Worm (Caenorhabditis elegans) whole organism, midembryonic: ENCODE data around the gene unc-103.

ENCODE experiments used
- T22C8.4 ChIP-seq: fragments of 200-800 bp; sonication (Bioruptor generic); IDR thresholded peaks from 2 replicates; pipeline ENCODE4 v1.3.6; 2022; ENCODE audit warnings: missing genetic modification characterization, missing compliant biosample characterization
- cog-1 ChIP-seq: sonication (generic microtip); optimal IDR thresholded peaks from 2 replicates; lab custom pipeline; 2016; ENCODE audit warnings: missing genetic modification characterization, missing compliant biosample characterization
- flt-1 ChIP-seq: fragments of 200-800 bp; sonication (Bioruptor generic); IDR thresholded peaks from 2 replicates; pipeline ENCODE4 v1.3.6; 2022; ENCODE audit warnings: missing genetic modification characterization, missing compliant biosample characterization
- klf-2 ChIP-seq: fragments of 200-800 bp; sonication (Bioruptor generic); conservative IDR thresholded peaks from 2 replicates; pipeline ENCODE4 v1.3.6; 2022; ENCODE audit warnings: missing genetic modification reagents, missing genetic modification characterization, missing compliant biosample characterization
- med-1 ChIP-seq: sonication (generic microtip); optimal IDR thresholded peaks from 2 replicates; lab custom pipeline; 2017; ENCODE audit warnings: missing genetic modification characterization, mild to moderate bottlenecking, missing compliant biosample characterization, antibody characterized with exemption, missing genetic modification reagents; ENCODE audit not compliant: insufficient read depth
- ref-1 ChIP-seq: fragments of 200-800 bp; sonication (Bioruptor generic); conservative IDR thresholded peaks from 2 replicates; pipeline ENCODE4 v1.3.6; 2022; ENCODE audit warnings: missing genetic modification reagents, missing genetic modification characterization, missing compliant biosample characterization
- tab-1 ChIP-seq: fragments of 200-800 bp; sonication (Bioruptor generic); IDR thresholded peaks from 2 replicates; pipeline ENCODE4 v1.3.6; 2022; ENCODE audit warnings: missing genetic modification characterization, missing compliant biosample characterization
- ztf-23 ChIP-seq: fragments of 200-800 bp; sonication (Bioruptor generic); IDR thresholded peaks from 2 replicates; pipeline ENCODE4 v1.3.6; 2022; ENCODE audit warnings: missing genetic modification reagents, missing genetic modification characterization, missing compliant biosample characterization
- ztf-29 ChIP-seq: fragments of 200-800 bp; sonication (Bioruptor generic); IDR thresholded peaks from 2 replicates; pipeline ENCODE4 v1.3.6; 2022; ENCODE audit warnings: missing genetic modification reagents, missing genetic modification characterization, missing compliant biosample characterization

The unc-103 gene

ce11 chrIII:4090773-4091172 is 24.4 kb upstream of the unc-103 start, which contains the start of gene C03C10.2:
Gene C03C10.2, plus strand, starts transcription at chrIII:4091073.
- TF ChIP-seq tab-1 (GFP tag; lab: Robert Waterston, UW) (no peak), flt-1 (GFP tag; lab: Robert Waterston, UW) (no peak), cog-1 (tag; lab: Kevin White, UChicago) (no peak), med-1 (GFP tag; lab: Kevin White, UChicago) (no peak), ztf-23 (GFP tag; lab: Robert Waterston, UW) (no peak), ztf-29 (GFP tag; lab: Robert Waterston, UW) (no peak), ref-1 (GFP tag; lab: Robert Waterston, UW) (no peak)

ce11 chrIII:4092020-4092419 is 23.2 kb upstream of the unc-103 start, which contains the start of gene C03C10.5:
Gene C03C10.5, minus strand, starts transcription at chrIII:4092120.
- TF ChIP-seq tab-1 (GFP tag; lab: Robert Waterston, UW), result no peak
- no peak for TF ChIP-seq T22C8.4 (GFP tag; lab: Robert Waterston, UW)
- no peak for TF ChIP-seq ztf-29 (GFP tag; lab: Robert Waterston, UW)
- no peak for TF ChIP-seq klf-2
- TF ChIP-seq cog-1 (tag; lab: Kevin White, UChicago), result no peak
- TF ChIP-seq flt-1 (GFP tag; lab: Robert Waterston, UW), result no peak
- no peak for TF ChIP-seq med-1 (GFP tag; lab: Kevin White, UChicago)
- TF ChIP-seq ztf-23 (GFP tag; lab: Robert Waterston, UW), result no peak
- no peak for TF ChIP-seq ref-1 (GFP tag; lab: Robert Waterston, UW)

ce11 chrIII:4092962-4093361 is 22.2 kb upstream of the unc-103 start:
- TF ChIP-seq med-1 (GFP tag; lab: Kevin White, UChicago) (no peak), cog-1 (tag; lab: Kevin White, UChicago) (no peak), ref-1 (GFP tag; lab: Robert Waterston, UW) (no peak), ztf-23 (GFP tag; lab: Robert Waterston, UW) (no peak), ztf-29 (GFP tag; lab: Robert Waterston, UW) (no peak), klf-2 (no peak), flt-1 (GFP tag; lab: Robert Waterston, UW) (no peak), tab-1 (GFP tag; lab: Robert Waterston, UW) (no peak), T22C8.4 (GFP tag; lab: Robert Waterston, UW) (no peak)

ce11 chrIII:4094681-4095080 is 20.5 kb upstream of the unc-103 start, which contains the start of gene rnr-2:
Gene rnr-2, minus strand, starts transcription at chrIII:4094921.
- TF ChIP-seq ref-1 (GFP tag; lab: Robert Waterston, UW) (no peak), cog-1 (tag; lab: Kevin White, UChicago) (no peak), T22C8.4 (GFP tag; lab: Robert Waterston, UW) (no peak), med-1 (GFP tag; lab: Kevin White, UChicago) (no peak), ztf-23 (GFP tag; lab: Robert Waterston, UW) (no peak), klf-2 (no peak)

- TF ChIP-seq tab-1 (GFP tag; lab: Robert Waterston, UW) (no peak), ref-1 (GFP tag; lab: Robert Waterston, UW) (no peak), flt-1 (GFP tag; lab: Robert Waterston, UW) (no peak), med-1 (GFP tag; lab: Kevin White, UChicago) (no peak), T22C8.4 (GFP tag; lab: Robert Waterston, UW) (no peak), cog-1 (tag; lab: Kevin White, UChicago) (no peak), klf-2 (no peak), ztf-29 (GFP tag; lab: Robert Waterston, UW) (no peak), ztf-23 (GFP tag; lab: Robert Waterston, UW) (no peak)
Observed at ce11 chrIII:4095441-4096095, 19.6 kb upstream of the unc-103 start, which contains the start of gene C03C10.7. Gene C03C10.7, plus strand, starts transcription at chrIII:4096045.

- TF ChIP-seq cog-1 (tag; lab: Kevin White, UChicago) (no peak), klf-2 (no peak), T22C8.4 (GFP tag; lab: Robert Waterston, UW) (no peak), flt-1 (GFP tag; lab: Robert Waterston, UW) (no peak), ztf-23 (GFP tag; lab: Robert Waterston, UW) (no peak), tab-1 (GFP tag; lab: Robert Waterston, UW) (no peak), med-1 (GFP tag; lab: Kevin White, UChicago) (no peak), ref-1 (GFP tag; lab: Robert Waterston, UW) (no peak), ztf-29 (GFP tag; lab: Robert Waterston, UW) (no peak)
Observed at ce11 chrIII:4096370-4096842, 18.8 kb upstream of the unc-103 start.

- no peak for TF ChIP-seq ztf-29 (GFP tag; lab: Robert Waterston, UW)
- TF ChIP-seq med-1 (GFP tag; lab: Kevin White, UChicago), result no peak
- 0 out of 2 replicates have a peak, but pooled peaks have one; percentile 10 for TF ChIP-seq ref-1 (GFP tag; lab: Robert Waterston, UW)
- no peak for TF ChIP-seq T22C8.4 (GFP tag; lab: Robert Waterston, UW)
- TF ChIP-seq klf-2, result no peak
- no peak for TF ChIP-seq tab-1 (GFP tag; lab: Robert Waterston, UW)
Observed at ce11 chrIII:4098107-4098620, 17.0 kb upstream of the unc-103 start, which contains the start of gene rei-1. Gene rei-1, minus strand, starts transcription at chrIII:4098190.

ce11 chrIII:4098751-4099150 is 16.4 kb upstream of the unc-103 start:
- TF ChIP-seq ztf-23 (GFP tag; lab: Robert Waterston, UW) (no peak), tab-1 (GFP tag; lab: Robert Waterston, UW) (no peak), ref-1 (GFP tag; lab: Robert Waterston, UW) (no peak), klf-2 (no peak), flt-1 (GFP tag; lab: Robert Waterston, UW) (no peak), T22C8.4 (GFP tag; lab: Robert Waterston, UW) (no peak), cog-1 (tag; lab: Kevin White, UChicago) (no peak), ztf-29 (GFP tag; lab: Robert Waterston, UW) (no peak), med-1 (GFP tag; lab: Kevin White, UChicago) (no peak)
